Worm (Caenorhabditis elegans): ENCODE measurements around the gene Y57A10C.1.

DNA sequence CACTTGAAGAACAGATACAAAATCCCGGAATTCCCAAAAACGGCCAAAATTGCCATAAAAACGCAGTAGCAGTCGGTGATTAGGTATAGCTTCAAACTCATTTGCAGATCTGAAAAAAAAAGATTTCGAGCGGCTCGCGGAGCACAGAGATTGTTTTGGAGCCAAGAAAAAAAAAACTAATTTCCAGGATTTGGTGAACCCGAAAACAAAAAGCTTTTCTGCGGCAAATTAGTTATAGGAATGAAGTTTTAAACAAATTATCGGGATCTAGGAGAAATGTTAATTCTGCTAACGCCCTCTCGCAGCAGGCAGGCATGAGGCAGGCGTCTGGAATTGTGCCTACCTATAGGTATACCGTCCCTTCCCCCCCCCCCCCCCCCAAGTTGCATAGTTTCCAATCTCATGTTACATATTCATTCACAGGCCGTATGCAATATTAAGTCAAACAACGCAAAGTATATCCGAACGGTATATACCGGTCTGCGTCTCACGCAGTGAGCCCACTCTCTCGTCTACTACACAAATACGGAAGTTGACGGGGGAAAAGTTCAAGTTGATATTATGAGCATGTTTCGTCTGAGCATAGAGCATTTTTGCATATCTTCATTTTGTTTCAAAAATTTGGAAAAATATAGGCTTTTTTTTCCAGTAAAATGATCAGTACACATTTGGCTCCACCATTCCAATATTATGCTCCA, 32.5 kb upstream of the Y57A10C.1 start, which contains the start of the genes W05H5.1 and pitr-6:
- TF ChIP-seq ceh-58 (GFP tag; IDR thresholded peaks at IDR 0.05), result no peak
- no peak for TF ChIP-seq lsy-27 (tag; optimal IDR thresholded peaks at IDR 0.05; ENCODE audit: borderline replicate concordance, insufficient read depth)
- no peak for TF ChIP-seq lin-40 (tag; optimal IDR thresholded peaks at IDR 0.05)
- no peak for TF ChIP-seq Y53G8AR.9 (GFP tag; conservative IDR thresholded peaks at IDR 0.05)
